Worm (Caenorhabditis elegans) whole organism, L2 larva: ENCODE measurements around the gene F40A3.2.

Experiments used
- C34F6.9 ChIP-seq: fragments of 150-350 bp; optimal IDR thresholded peaks from 2 replicates; lab custom pipeline; 2014; ENCODE audit warnings: missing biosample characterization, missing genetic modification characterization
- F13H6.1 ChIP-seq: sonication (generic microtip); optimal IDR thresholded peaks from 2 replicates; lab custom pipeline; 2016; ENCODE audit warnings: missing genetic modification characterization, missing compliant biosample characterization
- R02D3.7 ChIP-seq: fragments of 150-350 bp; optimal IDR thresholded peaks from 2 replicates; lab custom pipeline; 2014; ENCODE audit warnings: missing biosample characterization, missing genetic modification characterization
- Y55F3AM.14 ChIP-seq: fragments of 200-800 bp; sonication (Bioruptor generic); optimal IDR thresholded peaks from 2 replicates; lab custom pipeline; 2018; ENCODE audit warnings: mild to moderate bottlenecking, missing genetic modification characterization, missing compliant biosample characterization
- ZK546.5 ChIP-seq: sonication (generic microtip); optimal IDR thresholded peaks from 2 replicates; lab custom pipeline; 2017; ENCODE audit warnings: missing biosample characterization, missing genetic modification characterization
- alr-1 ChIP-seq: fragments of 150-350 bp; optimal IDR thresholded peaks from 2 replicates; lab custom pipeline; 2014; ENCODE audit warnings: missing biosample characterization, missing genetic modification characterization
- aly-2 ChIP-seq: fragments of 150-350 bp; optimal IDR thresholded peaks from 2 replicates; lab custom pipeline; 2014; ENCODE audit warnings: missing biosample characterization, missing genetic modification characterization
- ama-1 ChIP-seq: fragments of 150-350 bp; optimal IDR thresholded peaks from 2 replicates; lab custom pipeline; 2018; ENCODE audit warnings: inconsistent platforms
- blmp-1 ChIP-seq: sonication (generic microtip); optimal IDR thresholded peaks from 2 replicates; lab custom pipeline; 2017; ENCODE audit warnings: missing genetic modification characterization, mild to moderate bottlenecking, missing compliant biosample characterization, antibody characterized with exemption, moderate library complexity; ENCODE audit not compliant: insufficient read depth
- ceh-82 ChIP-seq: fragments of 150-350 bp; optimal IDR thresholded peaks from 2 replicates; lab custom pipeline; 2014; ENCODE audit warnings: missing biosample characterization, missing genetic modification characterization
- crh-2 ChIP-seq: sonication (generic microtip); optimal IDR thresholded peaks from 2 replicates; lab custom pipeline; 2017; ENCODE audit warnings: missing biosample characterization, missing genetic modification characterization
- dmd-4 ChIP-seq: sonication (generic microtip); optimal IDR thresholded peaks from 2 replicates; lab custom pipeline; 2017; ENCODE audit warnings: missing biosample characterization, missing genetic modification characterization
- egl-27 ChIP-seq: sonication (generic microtip); optimal IDR thresholded peaks from 3 replicates; lab custom pipeline; 2017; ENCODE audit warnings: missing biosample characterization, missing genetic modification reagents, missing genetic modification characterization
- elt-3 ChIP-seq: sonication (generic microtip); optimal IDR thresholded peaks from 2 replicates; lab custom pipeline; 2017; ENCODE audit warnings: missing biosample characterization, missing genetic modification characterization
- gmeb-1 ChIP-seq: fragments of 150-350 bp; optimal IDR thresholded peaks from 2 replicates; lab custom pipeline; 2014; ENCODE audit warnings: missing biosample characterization, missing genetic modification characterization
- lin-39 ChIP-seq: fragments of 150-350 bp; optimal IDR thresholded peaks from 2 replicates; lab custom pipeline; 2014; ENCODE audit warnings: missing biosample characterization, missing genetic modification reagents, missing genetic modification characterization
- lsy-2 ChIP-seq, 2 experiments: fragments of 150-350 bp in 1 of 2; sonication (generic microtip) in 1 of 2; optimal IDR thresholded peaks; 2 replicates each; lab custom pipeline; 2014 to 2017; ENCODE audit warnings: missing biosample characterization in 2 of 2, missing genetic modification characterization in 2 of 2
- mab-5 ChIP-seq: fragments of 150-350 bp; optimal IDR thresholded peaks from 2 replicates; lab custom pipeline; 2014; ENCODE audit warnings: missing biosample characterization, missing genetic modification characterization
- mbf-1 ChIP-seq: sonication (generic microtip); optimal IDR thresholded peaks from 2 replicates; lab custom pipeline; 2017; ENCODE audit warnings: missing biosample characterization, missing genetic modification characterization
- nhr-10 ChIP-seq: sonication (generic microtip); optimal IDR thresholded peaks from 2 replicates; lab custom pipeline; 2017; ENCODE audit warnings: missing biosample characterization, missing genetic modification characterization
- nhr-11 ChIP-seq: fragments of 150-350 bp; optimal IDR thresholded peaks from 2 replicates; lab custom pipeline; 2014; ENCODE audit warnings: missing biosample characterization, missing genetic modification characterization
- nhr-12 ChIP-seq: fragments of 150-350 bp; optimal IDR thresholded peaks from 2 replicates; lab custom pipeline; 2014; ENCODE audit warnings: missing biosample characterization, missing genetic modification characterization
- nhr-129 ChIP-seq: fragments of 150-350 bp; optimal IDR thresholded peaks from 2 replicates; lab custom pipeline; 2014; ENCODE audit warnings: missing biosample characterization, missing genetic modification characterization
- nhr-21 ChIP-seq: fragments of 150-350 bp; optimal IDR thresholded peaks from 2 replicates; lab custom pipeline; 2014; ENCODE audit warnings: missing biosample characterization, missing genetic modification characterization
- nhr-23 ChIP-seq: fragments of 150-350 bp; optimal IDR thresholded peaks from 2 replicates; lab custom pipeline; 2014; ENCODE audit warnings: missing biosample characterization, missing genetic modification reagents, missing genetic modification characterization
- nhr-237 ChIP-seq: fragments of 150-350 bp; optimal IDR thresholded peaks from 2 replicates; lab custom pipeline; 2014; ENCODE audit warnings: missing biosample characterization, missing genetic modification characterization
- nhr-25 ChIP-seq: fragments of 150-350 bp; sonication (generic microtip); optimal IDR thresholded peaks from 3 replicates; lab custom pipeline; 2014; ENCODE audit warnings: missing biosample characterization, missing genetic modification characterization
- nhr-6 ChIP-seq: fragments of 150-350 bp; optimal IDR thresholded peaks from 2 replicates; lab custom pipeline; 2014; ENCODE audit warnings: missing biosample characterization, missing genetic modification characterization
- nhr-77 ChIP-seq: fragments of 150-350 bp; optimal IDR thresholded peaks from 2 replicates; lab custom pipeline; 2014; ENCODE audit warnings: missing biosample characterization, missing genetic modification characterization
- peb-1 ChIP-seq: fragments of 150-350 bp; optimal IDR thresholded peaks from 2 replicates; lab custom pipeline; 2014; ENCODE audit warnings: missing biosample characterization, missing genetic modification characterization
- sem-4 ChIP-seq: fragments of 150-350 bp; optimal IDR thresholded peaks from 2 replicates; lab custom pipeline; 2014; ENCODE audit warnings: missing biosample characterization, missing genetic modification reagents, missing genetic modification characterization
- skn-1 ChIP-seq: sonication (generic microtip); optimal IDR thresholded peaks from 2 replicates; lab custom pipeline; 2017; ENCODE audit warnings: missing biosample characterization, missing genetic modification characterization
- snpc-4 ChIP-seq: fragments of 150-350 bp; optimal IDR thresholded peaks from 2 replicates; lab custom pipeline; 2014; ENCODE audit warnings: missing biosample characterization, missing genetic modification characterization
- unc-39 ChIP-seq: fragments of 150-350 bp; optimal IDR thresholded peaks from 2 replicates; lab custom pipeline; 2014; ENCODE audit warnings: missing biosample characterization, missing genetic modification characterization
- unc-55 ChIP-seq: fragments of 150-350 bp; sonication (generic microtip); optimal IDR thresholded peaks from 3 replicates; lab custom pipeline; 2014; ENCODE audit warnings: missing biosample characterization, missing genetic modification reagents, missing genetic modification characterization
- unc-62 ChIP-seq: fragments of 150-350 bp; optimal IDR thresholded peaks from 2 replicates; lab custom pipeline; 2014; ENCODE audit warnings: missing biosample characterization, missing genetic modification reagents, missing genetic modification characterization
- zag-1 ChIP-seq: fragments of 150-350 bp; optimal IDR thresholded peaks from 2 replicates; lab custom pipeline; 2014; ENCODE audit warnings: missing biosample characterization, missing genetic modification characterization
- ztf-1 ChIP-seq: fragments of 200-800 bp; sonication (Bioruptor generic); conservative IDR thresholded peaks from 2 replicates; pipeline ENCODE4 v1.3.6; 2022; ENCODE audit warnings: missing genetic modification characterization, missing compliant biosample characterization

Gene F40A3.2

DNA sequence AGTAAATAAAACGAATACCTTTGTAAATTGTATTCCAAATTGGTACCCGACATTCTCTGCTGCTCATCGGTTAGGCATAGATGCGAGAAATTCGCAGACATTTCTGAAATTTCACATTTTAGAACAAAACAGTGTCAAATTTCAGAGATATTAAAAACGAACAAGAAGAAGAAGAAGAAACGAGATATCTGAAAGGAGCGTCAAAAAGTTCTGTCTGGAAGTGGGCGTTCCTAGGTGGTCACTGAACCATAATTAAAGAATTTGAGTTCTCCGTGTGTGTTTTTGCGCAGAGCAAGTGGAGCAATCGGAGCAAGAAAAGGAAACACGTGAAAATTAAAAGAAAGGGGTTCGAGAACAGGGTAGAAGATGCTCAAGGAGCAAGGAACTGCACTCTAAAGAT, 21.0 kb downstream of the F40A3.2 start, which contains the start of gene F40A3.7 (continued):
- TF ChIP-seq egl-27 (tag; lab: Kevin White, UChicago) (no peak), sem-4 (tag; lab: Kevin White, UChicago) (no peak)

DNA sequence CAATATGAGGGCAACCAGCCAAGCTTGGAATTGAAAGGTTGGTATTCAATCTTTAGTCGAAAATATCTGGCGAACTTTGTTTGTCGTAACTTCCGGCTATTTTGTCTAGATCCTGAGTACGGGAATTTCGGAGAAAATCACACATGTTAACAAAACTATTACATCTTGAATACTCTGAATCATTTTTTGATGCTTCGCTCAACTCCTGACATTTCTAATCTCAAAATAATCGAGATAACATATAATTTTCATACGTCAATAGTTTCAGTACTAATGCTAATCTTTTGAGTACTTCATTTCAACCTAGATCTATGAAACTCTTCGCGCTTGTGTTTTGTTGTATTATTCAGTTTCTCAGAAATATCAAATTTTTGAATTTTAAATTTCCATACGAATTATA, 22.5 kb downstream of the F40A3.2 start:
- TF ChIP-seq gmeb-1 (tag; lab: Kevin White, UChicago) (no peak), Y55F3AM.14 (GFP tag; lab: Kevin White, UChicago) (no peak), elt-3 (no peak), ceh-82 (tag; lab: Kevin White, UChicago) (no peak), skn-1 (tag; lab: Kevin White, UChicago) (no peak), lsy-2 (tag; optimal IDR thresholded peaks at IDR 0.05; lab: Kevin White, UChicago) (no peak), zag-1 (tag; lab: Kevin White, UChicago) (no peak), egl-27 (tag; lab: Kevin White, UChicago) (no peak), nhr-12 (tag; lab: Kevin White, UChicago) (no peak), nhr-21 (no peak), nhr-129 (tag; lab: Kevin White, UChicago) (no peak), nhr-11 (tag; lab: Kevin White, UChicago) (no peak), nhr-77 (tag; lab: Kevin White, UChicago) (no peak), unc-39 (no peak), ama-1 (no peak), nhr-25 (tag; lab: Kevin White, UChicago) (no peak)

DNA sequence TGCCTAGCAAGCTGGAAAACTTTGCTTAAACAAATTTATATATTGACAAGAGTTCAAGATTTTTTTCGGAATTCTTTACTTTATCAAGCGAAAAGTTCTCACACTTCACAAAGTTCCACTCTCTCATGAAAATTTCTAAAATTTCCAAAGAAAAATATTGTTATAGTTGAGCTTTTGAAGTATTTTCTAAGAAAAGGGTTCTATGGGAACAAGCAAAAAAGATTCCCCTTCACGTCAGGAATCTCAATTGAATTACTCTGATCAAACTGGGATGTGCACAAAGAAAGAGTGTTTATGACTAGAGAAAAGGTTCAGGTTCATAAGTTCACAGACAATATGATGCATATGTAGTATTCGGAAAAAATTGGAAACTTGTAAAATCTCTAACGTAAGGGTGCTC, 25.7 kb downstream of the F40A3.2 start:
- TF ChIP-seq dmd-4 (tag; lab: Kevin White, UChicago) (no peak), mab-5 (tag; lab: Kevin White, UChicago) (no peak), gmeb-1 (tag; lab: Kevin White, UChicago) (no peak), peb-1 (tag; lab: Kevin White, UChicago) (no peak), unc-55 (GFP tag; lab: Kevin White, UChicago) (no peak)

DNA sequence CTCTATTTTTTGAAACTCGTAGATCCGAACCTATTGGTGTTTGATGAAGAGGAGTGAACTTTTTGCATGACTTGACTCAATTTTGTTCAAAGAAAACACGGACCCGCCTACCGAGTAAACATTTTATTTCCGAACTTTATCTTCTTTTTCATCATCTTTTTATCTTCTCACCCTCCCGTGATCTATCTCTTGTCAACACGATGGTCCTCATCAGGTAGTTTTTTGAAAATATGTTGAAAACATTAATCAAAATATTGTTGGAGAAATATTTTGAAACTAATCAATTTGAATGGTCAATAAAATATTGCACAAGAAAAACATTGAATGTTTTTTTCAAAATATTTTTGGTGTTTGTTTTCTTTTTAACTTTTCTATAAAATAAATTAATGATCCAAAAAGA, 29.7 kb downstream of the F40A3.2 start:
- TF ChIP-seq ZK546.5 (tag; lab: Kevin White, UChicago), result no peak
- no peak for TF ChIP-seq nhr-11 (tag; lab: Kevin White, UChicago)
- TF ChIP-seq nhr-6 (tag; lab: Kevin White, UChicago), result no peak
- no peak for TF ChIP-seq lsy-2 (tag; optimal IDR thresholded peaks at IDR 0.05; lab: Kevin White, UChicago)
- no peak for TF ChIP-seq crh-2 (tag; lab: Kevin White, UChicago)
- no peak for TF ChIP-seq nhr-237 (tag; lab: Kevin White, UChicago)
- no peak for TF ChIP-seq egl-27 (tag; lab: Kevin White, UChicago)
- TF ChIP-seq nhr-25 (tag; lab: Kevin White, UChicago), result no peak
- TF ChIP-seq gmeb-1 (tag; lab: Kevin White, UChicago), result no peak
- TF ChIP-seq lin-39, result no peak
- TF ChIP-seq C34F6.9, result no peak
- TF ChIP-seq ztf-1 (GFP tag; lab: Robert Waterston, UW), result no peak
- TF ChIP-seq unc-62 (GFP tag; lab: Kevin White, UChicago), result no peak
- no peak for TF ChIP-seq aly-2 (tag; lab: Kevin White, UChicago)
- TF ChIP-seq elt-3, result no peak
- TF ChIP-seq alr-1 (tag; lab: Kevin White, UChicago), result no peak
- no peak for TF ChIP-seq blmp-1 (tag; lab: Kevin White, UChicago)
- no peak for TF ChIP-seq mbf-1 (tag; lab: Kevin White, UChicago)
- TF ChIP-seq mab-5 (tag; lab: Kevin White, UChicago), result no peak
- TF ChIP-seq, all 48 proteins: peak for 0

DNA sequence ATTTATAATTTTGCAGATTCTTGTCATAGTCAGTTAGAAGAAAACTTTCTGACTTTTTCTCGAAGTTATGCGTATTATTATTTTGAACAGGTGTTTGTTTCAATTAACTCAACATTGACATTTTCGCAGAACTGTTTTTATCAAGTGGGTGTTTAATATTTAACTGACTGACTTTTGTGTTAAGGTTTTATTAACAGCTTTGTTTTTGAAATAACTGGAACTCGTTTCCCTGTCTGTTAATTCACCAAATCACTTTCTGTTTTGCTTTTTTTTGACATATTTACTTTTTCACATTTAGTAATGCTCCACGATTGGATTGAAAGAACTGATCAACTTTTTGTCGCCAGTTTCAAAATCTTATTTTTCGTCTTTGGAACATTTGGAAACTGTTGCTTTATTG, 46.8 kb downstream of the F40A3.2 start, which contains the start of gene srsx-7:
Gene srsx-7, plus strand, starts transcription at position 301 of the 400 bp plus-strand sequence.
- TF ChIP-seq nhr-23 (tag; lab: Kevin White, UChicago) (no peak), snpc-4 (no peak), unc-55 (GFP tag; lab: Kevin White, UChicago) (no peak), ZK546.5 (tag; lab: Kevin White, UChicago) (no peak), crh-2 (tag; lab: Kevin White, UChicago) (no peak), nhr-77 (tag; lab: Kevin White, UChicago) (no peak), nhr-21 (no peak), Y55F3AM.14 (GFP tag; lab: Kevin White, UChicago) (no peak), nhr-10 (no peak), R02D3.7 (tag; lab: Kevin White, UChicago) (no peak), F13H6.1 (no peak), nhr-237 (tag; lab: Kevin White, UChicago) (no peak)
